Fruit fly (Drosophila melanogaster): ENCODE measurements around the gene CG10466.

CG10466 gene

dm6 chr2L:19769703-19770102 lies 22.2 kb upstream of the CG10466 start:
- TF ChIP-seq EcR (GFP tag; optimal IDR thresholded peaks at IDR 0.05) (no peak), CG8478 (optimal IDR thresholded peaks at IDR 0.05) (no peak), psq (optimal IDR thresholded peaks at IDR 0.05) (no peak)

DNA sequence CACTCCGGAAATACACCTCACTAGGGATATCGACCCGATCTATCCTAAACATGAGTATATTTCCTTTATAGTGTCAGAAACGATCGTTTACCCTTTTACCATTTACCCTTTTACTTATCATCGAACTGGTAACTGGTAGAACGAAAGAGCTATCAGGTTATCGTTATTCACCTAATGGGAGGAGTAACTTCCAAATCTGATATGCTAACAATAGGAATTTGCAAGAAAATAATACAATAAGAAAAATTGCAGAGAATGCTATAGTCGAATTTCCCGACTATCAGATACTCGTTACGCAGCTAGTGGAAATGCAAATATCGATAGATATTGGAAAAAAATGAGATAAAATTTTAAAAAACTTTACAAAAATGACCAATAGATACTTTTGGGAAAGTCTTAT lies 17.6 kb upstream of the CG10466 start:
- TF ChIP-seq Dll (optimal IDR thresholded peaks at IDR 0.05) = no peak
- TF ChIP-seq psq (optimal IDR thresholded peaks at IDR 0.05) = no peak
- no peak for TF ChIP-seq pan (optimal IDR thresholded peaks at IDR 0.05)
- no peak for TF ChIP-seq usp (GFP tag; optimal IDR thresholded peaks at IDR 0.05)
- TF ChIP-seq CG8478 (optimal IDR thresholded peaks at IDR 0.05) = no peak
- no peak for TF ChIP-seq EcR (GFP tag; optimal IDR thresholded peaks at IDR 0.05)

DNA sequence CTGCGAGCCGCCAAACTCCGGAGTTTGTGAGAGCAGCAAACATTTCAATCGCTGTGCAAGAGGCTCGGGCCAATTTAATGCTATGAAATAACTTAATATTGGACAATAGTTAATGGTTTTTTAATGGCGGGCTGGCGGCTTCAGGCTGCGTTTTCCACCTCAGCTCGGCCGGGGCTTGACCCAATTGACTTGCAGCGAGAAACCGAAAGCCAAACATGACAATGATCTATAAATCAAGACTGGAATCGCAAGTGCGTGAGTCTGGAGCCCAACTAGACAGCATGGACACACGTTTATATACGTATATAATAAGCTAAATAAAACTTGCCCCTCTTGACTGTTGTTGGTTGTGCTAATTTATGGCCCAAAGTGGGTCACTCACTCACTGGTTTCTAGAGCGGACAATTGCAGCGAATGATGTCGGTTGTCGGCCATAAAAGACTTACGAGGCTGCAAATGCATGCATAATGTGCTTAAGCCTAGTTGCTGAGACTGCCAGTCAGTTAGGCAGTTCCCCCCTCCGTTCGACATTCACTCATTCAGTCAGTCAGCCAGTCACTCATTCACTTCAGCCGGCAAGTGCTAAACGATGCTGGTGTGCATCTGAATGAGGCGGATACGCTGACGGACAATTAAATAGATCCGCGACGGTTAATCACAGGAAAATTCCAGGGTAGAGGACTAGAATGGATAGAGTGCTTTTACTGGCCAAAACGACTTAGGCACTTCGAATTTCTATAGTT lies 6.9 kb upstream of the CG10466 start:
- TF ChIP-seq usp (GFP tag; optimal IDR thresholded peaks at IDR 0.05) = no peak
- no peak for TF ChIP-seq EcR (GFP tag; optimal IDR thresholded peaks at IDR 0.05)
- TF ChIP-seq pan (optimal IDR thresholded peaks at IDR 0.05) = no peak
- no peak for TF ChIP-seq CG8478 (optimal IDR thresholded peaks at IDR 0.05)
- no peak for TF ChIP-seq Dll (optimal IDR thresholded peaks at IDR 0.05)
- no peak for TF ChIP-seq psq (optimal IDR thresholded peaks at IDR 0.05)

DNA sequence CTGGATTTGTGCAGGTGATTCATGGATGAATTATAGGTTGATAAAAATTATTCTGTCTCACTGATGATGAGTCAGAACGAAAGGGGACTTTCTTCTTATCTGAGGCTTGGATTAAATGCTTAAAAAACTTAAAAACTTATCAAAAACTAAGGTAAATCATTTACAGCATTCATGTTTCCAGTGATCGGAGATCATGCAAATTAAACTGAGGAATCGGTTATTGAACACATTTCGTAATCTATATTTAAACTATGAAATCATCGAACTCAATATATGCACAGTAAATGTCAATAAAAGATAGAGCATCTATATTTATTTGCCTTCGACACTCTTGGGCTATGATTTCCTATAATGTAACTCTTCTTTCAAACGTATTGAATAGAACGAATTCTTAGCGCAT lies 4.0 kb upstream of the CG10466 start:
- TF ChIP-seq psq (optimal IDR thresholded peaks at IDR 0.05) (no peak), CG8478 (optimal IDR thresholded peaks at IDR 0.05) (no peak), usp (GFP tag; optimal IDR thresholded peaks at IDR 0.05) (no peak), Dll (optimal IDR thresholded peaks at IDR 0.05) (no peak), pan (optimal IDR thresholded peaks at IDR 0.05) (no peak), EcR (GFP tag; optimal IDR thresholded peaks at IDR 0.05) (no peak)

- TF ChIP-seq CG8478 (optimal IDR thresholded peaks at IDR 0.05) = no peak
- TF ChIP-seq Dll (optimal IDR thresholded peaks at IDR 0.05) = no peak
- no peak for TF ChIP-seq psq (optimal IDR thresholded peaks at IDR 0.05)
- TF ChIP-seq EcR (GFP tag; optimal IDR thresholded peaks at IDR 0.05) = no peak
- TF ChIP-seq usp (GFP tag; optimal IDR thresholded peaks at IDR 0.05) = no peak
- no peak for TF ChIP-seq pan (optimal IDR thresholded peaks at IDR 0.05)
These were observed 3.2 kb upstream of the CG10466 start for dm6 chr2L:19788735-19789134.

DNA sequence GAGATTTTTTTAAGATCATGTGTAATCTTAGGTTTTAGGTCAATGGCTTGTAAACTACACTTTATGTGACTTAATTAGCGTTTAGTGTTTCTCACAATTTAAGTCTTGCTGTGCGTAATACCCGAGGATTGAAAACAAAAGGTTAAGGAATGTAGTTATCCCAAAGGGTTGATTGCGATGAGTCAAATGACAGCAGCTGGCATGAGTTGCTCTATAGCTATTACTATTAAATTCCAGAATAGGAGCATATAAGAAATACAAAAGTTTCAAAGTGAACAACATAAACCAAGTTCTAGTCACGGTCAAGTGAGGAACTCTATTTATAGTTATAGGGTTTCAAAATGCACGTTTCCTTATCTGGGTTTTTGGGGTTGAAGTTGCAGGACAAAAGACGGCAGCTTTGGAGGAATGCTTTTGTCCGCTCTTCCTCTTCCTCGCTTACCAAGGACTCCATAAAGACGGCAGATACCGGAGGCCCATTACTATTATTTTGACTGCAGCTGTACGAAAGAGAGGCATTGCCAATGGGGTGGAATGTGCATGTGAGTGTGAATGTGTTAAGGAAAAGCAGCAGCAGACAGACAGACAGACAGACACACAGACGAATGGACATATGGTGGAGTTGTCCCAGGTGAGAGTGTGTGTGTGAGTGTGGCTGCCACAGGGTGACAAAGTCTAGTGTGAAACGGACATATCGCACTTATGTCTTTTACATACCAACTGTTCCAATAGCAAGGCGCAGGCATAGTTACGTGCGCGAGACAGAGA lies 1.2 kb upstream of the CG10466 start:
- TF ChIP-seq pan (optimal IDR thresholded peaks at IDR 0.05) (no peak), EcR (GFP tag; optimal IDR thresholded peaks at IDR 0.05) (no peak), psq (optimal IDR thresholded peaks at IDR 0.05) (no peak), usp (GFP tag; optimal IDR thresholded peaks at IDR 0.05) (no peak), Dll (optimal IDR thresholded peaks at IDR 0.05) (no peak), CG8478 (optimal IDR thresholded peaks at IDR 0.05) (no peak)

DNA sequence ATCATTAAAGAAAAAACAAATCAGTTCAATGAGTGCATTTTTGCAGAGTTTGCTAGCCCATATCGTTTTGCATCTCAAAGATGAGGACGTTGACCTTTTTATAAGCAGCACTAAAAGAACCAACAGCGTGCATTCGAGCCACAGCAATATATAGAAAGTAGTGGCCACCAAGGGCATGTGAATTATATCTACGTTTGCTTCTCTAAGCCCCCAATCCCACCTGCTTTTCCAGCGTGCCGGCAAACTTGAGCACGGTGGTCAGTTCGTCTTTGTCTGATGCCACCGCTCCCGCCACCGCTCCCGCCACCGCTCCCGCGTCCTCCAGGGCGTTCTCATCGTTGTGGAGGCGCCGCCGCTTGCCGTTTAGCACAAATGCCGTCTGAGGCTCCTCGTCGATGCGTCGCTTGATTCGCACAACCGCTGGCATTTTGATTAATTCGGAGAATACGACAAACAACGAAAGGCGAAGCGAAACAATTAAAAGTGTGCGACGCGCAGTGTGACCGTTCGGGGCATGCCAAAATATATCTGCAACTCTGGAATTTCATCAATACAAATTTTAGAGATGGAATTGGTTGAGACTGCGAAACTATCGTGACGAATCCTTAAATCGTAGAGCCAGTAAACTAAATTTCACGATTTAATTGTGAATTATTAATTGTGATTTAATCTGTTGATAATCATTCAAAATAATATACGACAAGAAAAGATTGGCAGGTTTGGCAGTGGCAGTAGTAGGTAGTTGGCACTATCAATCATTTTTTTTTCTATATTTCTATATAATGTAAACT lies 3.6 kb downstream of the CG10466 start:
- TF ChIP-seq Dll (optimal IDR thresholded peaks at IDR 0.05) = no peak
- peak; percentile 69 to 87 for TF ChIP-seq EcR (GFP tag; optimal IDR thresholded peaks at IDR 0.05)

DNA sequence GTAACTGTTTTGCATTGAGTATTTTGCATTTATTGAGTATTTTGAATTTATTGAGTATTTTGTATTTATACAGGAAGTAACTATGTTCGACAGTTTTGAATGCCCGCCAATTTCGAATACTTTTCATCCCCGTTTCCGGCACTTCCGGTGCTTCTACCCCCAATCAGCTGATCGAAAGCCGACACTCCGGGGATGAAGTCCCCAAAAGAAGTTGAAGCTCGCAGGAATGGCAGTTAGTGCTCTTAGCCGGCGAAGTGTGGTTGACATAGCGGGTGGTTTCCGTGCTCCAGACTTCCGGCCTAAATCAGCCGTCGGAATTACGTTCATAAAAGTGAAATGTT lies 4.2 kb downstream of the CG10466 start, which contains the start of gene sick:
TSS of gene sick (plus strand) at position 255 of the 341 bp plus-strand sequence.
- no peak for TF ChIP-seq Dll (optimal IDR thresholded peaks at IDR 0.05)
- no peak for TF ChIP-seq CG8478 (optimal IDR thresholded peaks at IDR 0.05)
- TF ChIP-seq EcR (GFP tag; optimal IDR thresholded peaks at IDR 0.05) = no peak
- no peak for TF ChIP-seq pan (optimal IDR thresholded peaks at IDR 0.05)
- TF ChIP-seq psq (optimal IDR thresholded peaks at IDR 0.05) = no peak
- no peak for TF ChIP-seq usp (GFP tag; optimal IDR thresholded peaks at IDR 0.05)

DNA sequence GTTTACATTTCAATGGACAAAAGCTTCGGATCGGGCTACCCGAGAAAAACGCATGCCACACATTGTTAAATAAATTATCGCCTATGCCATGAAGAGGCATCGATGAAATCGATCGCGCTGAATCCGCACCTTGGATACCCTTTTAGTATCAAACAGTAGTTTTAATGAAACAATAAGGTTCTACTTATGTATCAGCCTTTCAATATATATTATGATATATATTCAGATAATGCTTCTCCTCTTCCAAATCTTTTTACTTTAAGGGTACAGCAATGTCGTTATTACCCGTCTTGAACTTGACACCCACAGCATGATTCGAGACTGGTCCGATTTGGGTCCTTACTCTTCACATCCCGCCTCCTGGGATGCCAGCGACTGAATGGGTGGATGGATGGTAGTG lies 8.0 kb downstream of the CG10466 start:
- TF ChIP-seq psq (optimal IDR thresholded peaks at IDR 0.05) = no peak
- TF ChIP-seq pan (optimal IDR thresholded peaks at IDR 0.05) = no peak
- TF ChIP-seq EcR (GFP tag; optimal IDR thresholded peaks at IDR 0.05) = no peak
- no peak for TF ChIP-seq CG8478 (optimal IDR thresholded peaks at IDR 0.05)
- no peak for TF ChIP-seq Dll (optimal IDR thresholded peaks at IDR 0.05)
- no peak for TF ChIP-seq usp (GFP tag; optimal IDR thresholded peaks at IDR 0.05)

dm6 chr2L:19800703-19801102 lies 8.8 kb downstream of the CG10466 start:
- TF ChIP-seq pan (optimal IDR thresholded peaks at IDR 0.05) (no peak), Dll (optimal IDR thresholded peaks at IDR 0.05) (no peak), CG8478 (optimal IDR thresholded peaks at IDR 0.05) (no peak), usp (GFP tag; optimal IDR thresholded peaks at IDR 0.05) (no peak), EcR (GFP tag; optimal IDR thresholded peaks at IDR 0.05) (no peak), psq (optimal IDR thresholded peaks at IDR 0.05) (no peak)

DNA sequence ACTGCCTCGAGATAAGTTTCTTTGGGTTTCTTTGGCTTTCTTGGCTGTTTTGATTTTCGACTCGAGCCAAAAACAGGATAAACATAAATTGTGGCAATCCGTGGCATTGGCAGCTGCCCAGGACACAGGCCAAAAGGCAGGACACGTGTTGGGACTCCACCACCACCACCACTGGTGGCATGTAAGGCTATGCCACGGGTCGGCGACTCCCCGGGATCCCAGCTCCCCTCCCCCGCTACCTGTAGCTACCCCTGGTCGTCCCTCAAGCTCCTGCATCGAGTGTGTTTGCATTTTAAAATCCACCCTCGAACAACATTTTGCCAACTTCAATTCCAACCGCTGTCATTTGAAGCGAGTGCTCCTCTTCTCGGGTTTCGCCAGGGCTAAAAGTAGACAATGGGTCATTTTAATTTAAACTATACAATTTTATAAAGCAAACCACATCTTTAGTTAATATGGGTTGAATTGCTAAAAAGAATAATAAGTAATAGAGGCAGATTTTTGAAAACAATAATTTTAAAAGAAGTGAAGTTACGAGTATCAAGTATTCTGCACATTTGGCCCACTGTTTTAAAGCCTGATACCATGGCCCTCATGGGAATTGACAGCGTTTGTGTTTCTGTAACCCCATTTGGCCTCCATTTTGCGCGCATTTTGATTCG lies 10.2 kb downstream of the CG10466 start:
- TF ChIP-seq usp (GFP tag; optimal IDR thresholded peaks at IDR 0.05) = no peak
- TF ChIP-seq EcR (GFP tag; optimal IDR thresholded peaks at IDR 0.05) = no peak
- TF ChIP-seq Dll (optimal IDR thresholded peaks at IDR 0.05) = no peak
- TF ChIP-seq psq (optimal IDR thresholded peaks at IDR 0.05) = no peak
- TF ChIP-seq CG8478 (optimal IDR thresholded peaks at IDR 0.05) = no peak
- TF ChIP-seq pan (optimal IDR thresholded peaks at IDR 0.05) = no peak
